Worm (Caenorhabditis elegans): ENCODE measurements around the gene C37H5.5.

ce11 chrV:4877587-4877986 is 50.4 kb downstream of the C37H5.5 start, which contains the start of gene T19H12.6:
- no peak for TF ChIP-seq elt-2 (tag; optimal IDR thresholded peaks at IDR 0.05)
- TF ChIP-seq unc-3 (GFP tag; conservative IDR thresholded peaks at IDR 0.05), result no peak
- no peak for TF ChIP-seq unc-3 (tag; optimal IDR thresholded peaks at IDR 0.05)
- TF ChIP-seq ets-4 (tag; optimal IDR thresholded peaks at IDR 0.05), result no peak
- TF ChIP-seq gmeb-2 (tag; optimal IDR thresholded peaks at IDR 0.05), result no peak
- no peak for TF ChIP-seq ceh-22 (tag; optimal IDR thresholded peaks at IDR 0.05)
- TF ChIP-seq ttx-3 (tag; optimal IDR thresholded peaks at IDR 0.05), result no peak
- TF ChIP-seq fkh-10 (GFP tag; optimal IDR thresholded peaks at IDR 0.05), result no peak
- TF ChIP-seq ama-1 (optimal IDR thresholded peaks at IDR 0.05), result no peak
- TF ChIP-seq pha-2 (tag; optimal IDR thresholded peaks at IDR 0.05), result no peak
- TF ChIP-seq nhr-11 (tag; optimal IDR thresholded peaks at IDR 0.05), result no peak
- no peak for TF ChIP-seq pax-1 (tag; optimal IDR thresholded peaks at IDR 0.05)
- TF ChIP-seq hlh-6 (tag; optimal IDR thresholded peaks at IDR 0.05), result no peak
- no peak for TF ChIP-seq nfya-1 (tag; optimal IDR thresholded peaks at IDR 0.05)
- TF ChIP-seq tbx-2 (tag; optimal IDR thresholded peaks at IDR 0.05), result no peak

Measured in whole organism, late embryonic.